Worm (Caenorhabditis elegans): ENCODE results near the gene Y75B8A.32.
A peak's percentile ranks its signal among the peaks of the same experiment; 100 is the strongest.

ce11 chrIII:12351301-12351700, 7.1 kb downstream of the Y75B8A.32 start, which contains the start of the genes pph-4.1 and Y75B8A.31:
- peak; percentile 58 for TF ChIP-seq him-1 (tag; optimal IDR thresholded peaks at IDR 0.05)
- TF ChIP-seq dao-5 (tag; optimal IDR thresholded peaks at IDR 0.05): no peak
- TF ChIP-seq W03F9.2 (tag; optimal IDR thresholded peaks at IDR 0.05): peak; percentile 94

All from whole organism, L4/young adult.